Worm (Caenorhabditis elegans): ENCODE results near the gene T06C10.3.
A peak's percentile ranks its signal among the peaks of the same experiment; 100 is the strongest.

ce11 chrIV:7846386-7846785 lies 24.2 kb upstream of the T06C10.3 start, which contains the start of gene C06A6.2:
- no peak for TF ChIP-seq snpc-4 (tag; optimal IDR thresholded peaks at IDR 0.05)
- TF ChIP-seq dpl-1 (GFP tag; optimal IDR thresholded peaks at IDR 0.05), result peak in 2 of 3 experiments; percentile 44 to 64

All from whole organism, L1 larva.